Fruit fly (Drosophila melanogaster) whole organism, embryonic: Measurements from ENCODE around the gene eIF3h.
A peak's percentile ranks its signal among the peaks of the same experiment; 100 is the strongest.

Source experiments
- Antp ChIP-seq: fragments of 200-800 bp; sonication (Bioruptor generic); optimal IDR thresholded peaks from 3 replicates; lab custom pipeline; 2016; ENCODE audit warnings: missing biosample characterization, missing genetic modification characterization
- BEAF-32 ChIP-seq: fragments of 200-800 bp; sonication (Bioruptor generic); optimal IDR thresholded peaks from 3 replicates; lab custom pipeline; 2017; ENCODE audit warnings: missing biosample characterization, missing genetic modification characterization, mild to moderate bottlenecking, moderate library complexity, missing genetic modification reagents
- CG10565 ChIP-seq: fragments of 200-800 bp; sonication (Bioruptor generic); optimal IDR thresholded peaks from 3 replicates; lab custom pipeline; 2016; ENCODE audit warnings: missing biosample characterization, mild to moderate bottlenecking, missing genetic modification characterization
- CG10654 ChIP-seq: fragments of 200-800 bp; sonication (Bioruptor generic); optimal IDR thresholded peaks from 2 replicates; lab custom pipeline; 2016; ENCODE audit warnings: missing biosample characterization, missing genetic modification characterization
- CG12155 ChIP-seq: fragments of 200-800 bp; sonication (Bioruptor generic); optimal IDR thresholded peaks from 3 replicates; lab custom pipeline; 2016; ENCODE audit warnings: missing biosample characterization, missing genetic modification characterization
- CG12299 ChIP-seq: fragments of 200-800 bp; sonication (Bioruptor generic); optimal IDR thresholded peaks from 2 replicates; lab custom pipeline; 2018; ENCODE audit warnings: missing biosample characterization, mild to moderate bottlenecking, missing genetic modification characterization
- CG13287 ChIP-seq: fragments of 200-800 bp; sonication (Bioruptor generic); IDR thresholded peaks from 2 replicates; pipeline ENCODE4 v1.3.6; 2022; ENCODE audit warnings: missing biosample characterization, missing genetic modification characterization; ENCODE audit not compliant: partially characterized antibody
- CG13775 ChIP-seq: fragments of 200-800 bp; sonication (Bioruptor generic); optimal IDR thresholded peaks from 3 replicates; lab custom pipeline; 2017; ENCODE audit warnings: missing biosample characterization, mild to moderate bottlenecking, missing genetic modification characterization
- CG14667 ChIP-seq: fragments of 200-800 bp; sonication (Bioruptor generic); IDR thresholded peaks from 2 replicates; pipeline ENCODE4 v1.3.6; 2022; ENCODE audit warnings: missing biosample characterization, missing genetic modification characterization
- CG1529 ChIP-seq: fragments of 200-800 bp; sonication (Bioruptor generic); optimal IDR thresholded peaks from 3 replicates; lab custom pipeline; 2018; ENCODE audit warnings: missing biosample characterization, missing genetic modification characterization
- CG15514 ChIP-seq: fragments of 200-800 bp; sonication (Bioruptor generic); optimal IDR thresholded peaks from 3 replicates; lab custom pipeline; 2017; ENCODE audit warnings: missing biosample characterization, missing genetic modification characterization, mild to moderate bottlenecking, moderate library complexity, missing genetic modification reagents
- CG15696 ChIP-seq: fragments of 200-800 bp; sonication (Bioruptor generic); optimal IDR thresholded peaks from 2 replicates; lab custom pipeline; 2019; ENCODE audit warnings: missing biosample characterization, mild to moderate bottlenecking, missing genetic modification characterization, moderate library complexity
- CG16779 ChIP-seq: fragments of 200-800 bp; sonication (Bioruptor generic); IDR thresholded peaks from 2 replicates; pipeline ENCODE4 v1.3.6; 2022; ENCODE audit warnings: missing biosample characterization, missing genetic modification characterization
- CG2120 ChIP-seq: fragments of 200-800 bp; sonication (Bioruptor generic); optimal IDR thresholded peaks from 3 replicates; lab custom pipeline; 2016; ENCODE audit warnings: missing biosample characterization, missing genetic modification characterization
- CG2202 ChIP-seq: fragments of 200-800 bp; sonication (Bioruptor generic); optimal IDR thresholded peaks from 2 replicates; lab custom pipeline; 2018; ENCODE audit warnings: missing biosample characterization, mild to moderate bottlenecking, missing genetic modification characterization
- CG2678 ChIP-seq: fragments of 200-800 bp; sonication (Bioruptor generic); optimal IDR thresholded peaks from 3 replicates; lab custom pipeline; 2019; ENCODE audit warnings: missing biosample characterization, mild to moderate bottlenecking, missing genetic modification characterization, moderate library complexity
- CG31365 ChIP-seq: fragments of 200-800 bp; sonication (Bioruptor generic); optimal IDR thresholded peaks from 2 replicates; lab custom pipeline; 2018; ENCODE audit warnings: missing biosample characterization, mild to moderate bottlenecking, missing genetic modification characterization
- CG3281 ChIP-seq: fragments of 200-800 bp; sonication (Bioruptor generic); optimal IDR thresholded peaks from 3 replicates; lab custom pipeline; 2017; ENCODE audit warnings: missing biosample characterization, mild to moderate bottlenecking, missing genetic modification characterization
- CG3726 ChIP-seq: fragments of 200-800 bp; sonication (Bioruptor generic); IDR thresholded peaks from 3 replicates; pipeline ENCODE4, ENCODE4 v1.3.6; 2022; ENCODE audit warnings: missing biosample characterization, missing genetic modification characterization
- CG4404 ChIP-seq: fragments of 200-800 bp; sonication (Bioruptor generic); IDR thresholded peaks from 2 replicates; pipeline ENCODE4 v1.3.6; 2022; ENCODE audit warnings: missing biosample characterization, missing genetic modification characterization
- CG6175 ChIP-seq: fragments of 200-800 bp; sonication (Bioruptor generic); IDR thresholded peaks from 3 replicates; pipeline ENCODE4 v1.3.6; 2022; ENCODE audit warnings: missing biosample characterization, missing genetic modification characterization
- CG6854 ChIP-seq: fragments of 200-800 bp; sonication (Bioruptor generic); optimal IDR thresholded peaks from 3 replicates; lab custom pipeline; 2017; ENCODE audit warnings: missing biosample characterization, mild to moderate bottlenecking, missing genetic modification characterization
- CG8089 ChIP-seq: fragments of 200-800 bp; sonication (Bioruptor generic); optimal IDR thresholded peaks from 3 replicates; lab custom pipeline; 2016; ENCODE audit warnings: missing biosample characterization, missing genetic modification characterization
- CG8478 ChIP-seq: fragments of >200 bp; optimal IDR thresholded peaks from 2 replicates; lab custom pipeline; 2018
- CG9215 ChIP-seq: fragments of 200-800 bp; sonication (Bioruptor generic); IDR thresholded peaks from 2 replicates; pipeline ENCODE4 v1.3.6; 2022; ENCODE audit warnings: missing biosample characterization, missing genetic modification characterization
- Camta ChIP-seq: fragments of 200-800 bp; sonication (Bioruptor generic); optimal IDR thresholded peaks from 2 replicates; lab custom pipeline; 2016; ENCODE audit warnings: missing biosample characterization, missing genetic modification characterization
- CrebB ChIP-seq: fragments of 200-800 bp; sonication (Bioruptor generic); optimal IDR thresholded peaks from 3 replicates; lab custom pipeline; 2018; ENCODE audit warnings: missing biosample characterization, mild to moderate bottlenecking, missing genetic modification characterization
- Dip2 ChIP-seq: fragments of 200-800 bp; sonication (Bioruptor generic); IDR thresholded peaks from 2 replicates; pipeline ENCODE4 v1.3.6; 2022; ENCODE audit warnings: missing biosample characterization, missing genetic modification characterization
- ERR ChIP-seq: fragments of 200-800 bp; sonication (Bioruptor generic); optimal IDR thresholded peaks from 2 replicates; lab custom pipeline; 2016; ENCODE audit warnings: missing biosample characterization, missing genetic modification characterization
- Eip74EF ChIP-seq, 2 experiments: fragments of 200-800 bp in 1 of 2; fragments of >200 bp in 1 of 2; sonication (Bioruptor generic) in 1 of 2; optimal IDR thresholded peaks; 2 replicates each; lab custom pipeline; 2017 to 2019; ENCODE audit warnings: missing biosample characterization in 2 of 2, missing genetic modification characterization in 2 of 2, mild to moderate bottlenecking in 1 of 2, moderate library complexity in 1 of 2
- Ets65A ChIP-seq: fragments of 200-800 bp; sonication (Bioruptor generic); peaks from one replicate; lab custom pipeline; 2016; ENCODE audit warnings: missing biosample characterization, missing genetic modification characterization
- Hr39 ChIP-seq: fragments of >200 bp; optimal IDR thresholded peaks from 2 replicates; lab custom pipeline; 2017
- Meics ChIP-seq: fragments of 200-800 bp; sonication (Bioruptor generic); optimal IDR thresholded peaks from 2 replicates; lab custom pipeline; 2017; ENCODE audit warnings: missing biosample characterization, mild to moderate bottlenecking, missing genetic modification characterization
- NC2α ChIP-seq: fragments of 200-800 bp; sonication (Bioruptor generic); optimal IDR thresholded peaks from 2 replicates; lab custom pipeline; 2016; ENCODE audit warnings: missing biosample characterization, missing genetic modification characterization
- Nf-YC ChIP-seq: fragments of 200-800 bp; optimal IDR thresholded peaks from 3 replicates; lab custom pipeline; 2019; ENCODE audit warnings: missing biosample characterization, mild to moderate bottlenecking, missing genetic modification characterization, moderate library complexity
- Poxn ChIP-seq: fragments of 200-800 bp; sonication (Bioruptor generic); IDR thresholded peaks from 2 replicates; pipeline ENCODE4 v1.3.6; 2022; ENCODE audit warnings: missing biosample characterization, missing genetic modification characterization
- Ravus ChIP-seq: fragments of 200-800 bp; sonication (Bioruptor generic); IDR thresholded peaks from 2 replicates; pipeline ENCODE4 v1.3.6; 2022; ENCODE audit warnings: missing biosample characterization, missing genetic modification characterization
- amos ChIP-seq: fragments of 200-800 bp; sonication (Bioruptor generic); IDR thresholded peaks from 2 replicates; pipeline ENCODE4 v1.3.6; 2022; ENCODE audit warnings: missing biosample characterization, missing genetic modification characterization; ENCODE audit not compliant: partially characterized antibody
- ase ChIP-seq: fragments of 200-800 bp; sonication (Bioruptor generic); IDR thresholded peaks from 3 replicates; pipeline ENCODE4 v1.3.6; 2022; ENCODE audit warnings: missing biosample characterization, missing genetic modification characterization
- chn ChIP-seq: fragments of 200-800 bp; sonication (Bioruptor generic); optimal IDR thresholded peaks from 2 replicates; lab custom pipeline; 2016; ENCODE audit warnings: missing biosample characterization, missing genetic modification characterization
- croc ChIP-seq: fragments of 200-800 bp; sonication (Bioruptor generic); conservative IDR thresholded peaks from 3 replicates; pipeline ENCODE4 v1.3.6; 2022; ENCODE audit warnings: missing biosample characterization, missing genetic modification characterization
- crp ChIP-seq, 2 experiments: fragments of 200-800 bp; sonication (Bioruptor generic); optimal IDR thresholded peaks; 2 replicates in 1 of 2; 3 replicates in 1 of 2; lab custom pipeline; 2017; ENCODE audit warnings: missing biosample characterization in 2 of 2, missing genetic modification characterization in 2 of 2, mild to moderate bottlenecking in 1 of 2, moderate library complexity in 1 of 2
- grn ChIP-seq: fragments of 200-800 bp; sonication (Bioruptor generic); optimal IDR thresholded peaks from 3 replicates; lab custom pipeline; 2017; ENCODE audit warnings: missing biosample characterization, missing genetic modification characterization
- gsb ChIP-seq: fragments of 200-800 bp; sonication (Bioruptor generic); IDR thresholded peaks from 2 replicates; pipeline ENCODE4 v1.3.6; 2022; ENCODE audit warnings: missing biosample characterization, missing genetic modification characterization
- ind ChIP-seq: fragments of 200-800 bp; sonication (Bioruptor generic); optimal IDR thresholded peaks from 3 replicates; lab custom pipeline; 2016; ENCODE audit warnings: missing biosample characterization, missing genetic modification characterization
- klu ChIP-seq: fragments of 200-800 bp; sonication (Bioruptor generic); IDR thresholded peaks from 2 replicates; pipeline ENCODE4 v1.3.6; 2022; ENCODE audit warnings: missing biosample characterization, missing genetic modification characterization
- lola ChIP-seq, 3 experiments: fragments of >200 bp in 2 of 3; fragments of 200-800 bp in 1 of 3; sonication (Bioruptor generic) in 1 of 3; optimal IDR thresholded peaks; 2 replicates each; lab custom pipeline; 2017 to 2019; ENCODE audit warnings: missing biosample characterization in 3 of 3, missing genetic modification characterization in 3 of 3, mild to moderate bottlenecking in 1 of 3, moderate library complexity in 1 of 3
- lov ChIP-seq, 2 experiments: fragments of 200-800 bp in 1 of 2; fragments of >200 bp in 1 of 2; sonication (Bioruptor generic) in 1 of 2; IDR thresholded peaks in 1 of 2; optimal IDR thresholded peaks in 1 of 2; 2 replicates in 1 of 2; 3 replicates in 1 of 2; pipeline versions ENCODE4 v1.3.6 to Lab custom; 2017 to 2022; ENCODE audit warnings: missing biosample characterization in 1 of 2, missing genetic modification characterization in 1 of 2
- unpg ChIP-seq: fragments of 200-800 bp; sonication (Bioruptor generic); optimal IDR thresholded peaks from 3 replicates; lab custom pipeline; 2018; ENCODE audit warnings: missing biosample characterization, mild to moderate bottlenecking, missing genetic modification characterization, moderate library complexity
- usp ChIP-seq: fragments of >200 bp; optimal IDR thresholded peaks from 2 replicates; lab custom pipeline; 2017; ENCODE audit warnings: missing biosample characterization, missing genetic modification characterization

Gene eIF3h

dm6 chr2L:5059645-5060254 lies 6.9 kb upstream of the eIF3h start, which contains the start of gene Rpn11 (continued):
- TF ChIP-seq klu (GFP tag; lab: Robert Waterston, UW) (no peak), CG6854 (GFP tag; lab: Kevin White, UChicago) (no peak), CG15696 (peak; percentile 66), CG4404 (GFP tag; lab: Robert Waterston, UW) (peak; percentile 47; the same call in 1 of the 2 replicates), Nf-YC (peak; percentile 75), crp (GFP tag; optimal IDR thresholded peaks at IDR 0.05; lab: Kevin White, UChicago) (peak in 1 of 2 experiments; percentile 20), Meics (GFP tag; lab: Kevin White, UChicago) (peak; percentile 64), CG8478 (lab: Kevin White, UChicago) (no peak), CG13775 (GFP tag; lab: Kevin White, UChicago) (peak; percentile 79), CG2202 (tag; lab: Kevin White, UChicago) (no peak), Ravus (GFP tag; lab: Robert Waterston, UW) (no peak), gsb (GFP tag; lab: Robert Waterston, UW) (no peak), CG12155 (GFP tag; lab: Kevin White, UChicago) (peak; percentile 71), CG3281 (GFP tag; lab: Kevin White, UChicago) (peak; percentile 54), CG2120 (peak; percentile 68), lola (GFP tag; optimal IDR thresholded peaks at IDR 0.05; lab: Kevin White, UChicago) (peak in 1 of 3 experiments; percentile 80), amos (GFP tag; lab: Robert Waterston, UW) (peak; percentile 45), ind (GFP tag; lab: Kevin White, UChicago) (peak; percentile 54), NC2α (GFP tag; lab: Kevin White, UChicago) (no peak), CrebB (tag; lab: Kevin White, UChicago) (no peak), CG31365 (tag; lab: Kevin White, UChicago) (no peak), CG1529 (GFP tag; lab: Kevin White, UChicago) (peak; percentile 22), CG14667 (GFP tag; lab: Robert Waterston, UW) (no peak), Antp (GFP tag; lab: Kevin White, UChicago) (peak; percentile 18), Dip2 (GFP tag; lab: Robert Waterston, UW) (no peak), Hr39 (lab: Kevin White, UChicago) (no peak), lov (optimal IDR thresholded peaks at IDR 0.05; lab: Kevin White, UChicago) (no peak), lov (GFP tag; IDR thresholded peaks at IDR 0.05; lab: Robert Waterston, UW) (no peak), ERR (GFP tag; lab: Kevin White, UChicago) (no peak), CG8089 (GFP tag; lab: Kevin White, UChicago) (no peak), BEAF-32 (peak; percentile 78), chn (GFP tag; lab: Kevin White, UChicago) (no peak), CG2678 (tag; lab: Kevin White, UChicago) (peak; percentile 75), croc (GFP tag; lab: Robert Waterston, UW) (peak; percentile 21; the same call in 1 of the 3 replicates), Eip74EF (GFP tag; optimal IDR thresholded peaks at IDR 0.05; lab: Kevin White, UChicago) (peak in 1 of 2 experiments; percentile 37), Poxn (GFP tag; lab: Robert Waterston, UW) (no peak), usp (GFP tag; lab: Kevin White, UChicago) (no peak), CG10565 (GFP tag; lab: Kevin White, UChicago) (no peak), grn (GFP tag; lab: Kevin White, UChicago) (no peak), CG16779 (GFP tag; lab: Robert Waterston, UW) (no peak), CG12299 (tag; lab: Kevin White, UChicago) (no peak), Camta (GFP tag; lab: Kevin White, UChicago) (no peak), unpg (peak; percentile 41), CG13287 (GFP tag; lab: Robert Waterston, UW) (peak; percentile 63), ase (GFP tag; lab: Robert Waterston, UW) (no peak), CG10654 (GFP tag; lab: Kevin White, UChicago) (peak; percentile 36), CG15514 (peak; percentile 30), CG3726 (GFP tag; lab: Robert Waterston, UW) (no peak), CG9215 (peak; percentile 40; the same call in 1 of the 2 replicates), Ets65A (peak; percentile 59), CG6175 (no peak)
